Worm (Caenorhabditis elegans): ENCODE measurements around the gene snf-3.

DNA sequence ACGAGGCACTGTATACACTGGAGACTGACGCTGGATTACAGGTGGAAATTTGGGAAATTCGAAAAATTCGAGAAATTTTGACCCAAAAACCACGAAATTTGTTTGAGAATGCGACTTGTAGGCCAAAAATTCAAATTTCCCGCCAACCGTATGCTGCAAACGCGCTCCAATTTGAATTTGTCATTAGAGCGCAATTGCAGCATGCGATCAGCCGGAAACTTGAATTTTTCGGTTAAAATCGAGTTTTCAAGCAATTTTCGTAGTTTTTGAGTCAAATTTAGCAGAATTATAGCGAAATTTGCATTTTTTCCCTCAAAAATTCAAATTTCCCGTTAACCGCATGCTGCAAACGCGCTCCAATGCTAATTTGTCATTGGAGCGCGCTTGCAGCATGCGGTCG is 38.4 kb downstream of the snf-3 start:
- TF ChIP-seq Y56A3A.18 (GFP tag; IDR thresholded peaks at IDR 0.05) (no peak), somi-1 (GFP tag; optimal IDR thresholded peaks at IDR 0.05) (no peak), tlf-1 (GFP tag; optimal IDR thresholded peaks at IDR 0.05) (no peak), sea-2 (GFP tag; IDR thresholded peaks at IDR 0.05) (no peak), B0261.1 (tag; optimal IDR thresholded peaks at IDR 0.05) (no peak), mes-4 (tag; optimal IDR thresholded peaks at IDR 0.05) (no peak), dpl-1 (GFP tag; optimal IDR thresholded peaks at IDR 0.05) (no peak), egl-18 (GFP tag; IDR thresholded peaks at IDR 0.05) (no peak), athp-1 (tag; optimal IDR thresholded peaks at IDR 0.05) (no peak)

Data from whole organism, young adult.